Fruit fly (Drosophila melanogaster): Measurements from ENCODE around the gene Sec20.

Sec20 gene

dm6 chr3R:5833948-5834504 is 9.7 kb upstream of the Sec20 start:
- TF ChIP-seq Sox102F (GFP tag; optimal IDR thresholded peaks at IDR 0.05): peak; percentile 89
- peak; percentile 47 for TF ChIP-seq vri (GFP tag; optimal IDR thresholded peaks at IDR 0.05)
- TF ChIP-seq CG11294 (GFP tag; IDR thresholded peaks at IDR 0.05): peak; percentile 89
- peak; percentile 79 for TF ChIP-seq CG10669 (GFP tag; optimal IDR thresholded peaks at IDR 0.05)
- peak; percentile 95 for TF ChIP-seq CG32006 (GFP tag; optimal IDR thresholded peaks at IDR 0.05)
- TF ChIP-seq Eip93F (GFP tag; optimal IDR thresholded peaks at IDR 0.05): peak; percentile 34
- TF ChIP-seq OdsH (GFP tag; optimal IDR thresholded peaks at IDR 0.05): peak; percentile 95
- TF ChIP-seq CG8632 (GFP tag; optimal IDR thresholded peaks at IDR 0.05): peak; percentile 87
- TF ChIP-seq lz (GFP tag; optimal IDR thresholded peaks at IDR 0.05): peak; percentile 94
- TF ChIP-seq ss (GFP tag; optimal IDR thresholded peaks at IDR 0.05): peak; percentile 60 to 78
- TF ChIP-seq pdm3 (GFP tag; optimal IDR thresholded peaks at IDR 0.05): peak; percentile 92
- TF ChIP-seq CG6792 (GFP tag; optimal IDR thresholded peaks at IDR 0.05): peak; percentile 92
- peak; percentile 78 for TF ChIP-seq CG16779 (tag; optimal IDR thresholded peaks at IDR 0.05)
- peak; percentile 76 for TF ChIP-seq spab (GFP tag; optimal IDR thresholded peaks at IDR 0.05)
- TF ChIP-seq CG31627 (GFP tag; optimal IDR thresholded peaks at IDR 0.05): peak; percentile 96
- peak; percentile 91 for TF ChIP-seq Lpt (GFP tag; optimal IDR thresholded peaks at IDR 0.05)
- TF ChIP-seq CG6163 (GFP tag; IDR thresholded peaks at IDR 0.05): peak; percentile 97
- peak; percentile 93 for TF ChIP-seq CG8119 (GFP tag; IDR thresholded peaks at IDR 0.05)
- peak; percentile 91 for TF ChIP-seq net (GFP tag; optimal IDR thresholded peaks at IDR 0.05)
- TF ChIP-seq Sox14 (GFP tag; optimal IDR thresholded peaks at IDR 0.05): peak; percentile 93
- peak; percentile 84 for TF ChIP-seq fd59A (GFP tag; optimal IDR thresholded peaks at IDR 0.05)
- TF ChIP-seq fd85E (GFP tag; optimal IDR thresholded peaks at IDR 0.05): peak; percentile 76
- TF ChIP-seq CG11762 (GFP tag; optimal IDR thresholded peaks at IDR 0.05; ENCODE audit: insufficient read depth): peak; percentile 84
- TF ChIP-seq CG10631 (GFP tag; optimal IDR thresholded peaks at IDR 0.05): peak; percentile 92
- TF ChIP-seq Ets21C (GFP tag; optimal IDR thresholded peaks at IDR 0.05): peak; percentile 92
- peak; percentile 86 for TF ChIP-seq CG6276 (GFP tag; optimal IDR thresholded peaks at IDR 0.05)
- TF ChIP-seq CG9139 (GFP tag; optimal IDR thresholded peaks at IDR 0.05): peak; percentile 41
- TF ChIP-seq CG3032 (tag; optimal IDR thresholded peaks at IDR 0.05): peak; percentile 74
- peak; percentile 84 for TF ChIP-seq CG7368 (GFP tag; optimal IDR thresholded peaks at IDR 0.05)
- TF ChIP-seq CG11902 (GFP tag; optimal IDR thresholded peaks at IDR 0.05): peak; percentile 91
- peak; percentile 69 to 85 for TF ChIP-seq salr (GFP tag; optimal IDR thresholded peaks at IDR 0.05)
- peak; percentile 69 for TF ChIP-seq Blimp-1 (GFP tag; optimal IDR thresholded peaks at IDR 0.05)
- peak; percentile 98 for TF ChIP-seq Eip78C (GFP tag)
- peak; percentile 85 for TF ChIP-seq Sox15 (GFP tag; optimal IDR thresholded peaks at IDR 0.05)
- TF ChIP-seq Met (GFP tag; optimal IDR thresholded peaks at IDR 0.05): peak; percentile 92
- peak; percentile 90 for TF ChIP-seq CG4318 (GFP tag; optimal IDR thresholded peaks at IDR 0.05)
- peak; percentile 97 for TF ChIP-seq svp (GFP tag)
- peak; percentile 94 for TF ChIP-seq CG3919 (GFP tag; optimal IDR thresholded peaks at IDR 0.05)
- TF ChIP-seq Hr38 (GFP tag; optimal IDR thresholded peaks at IDR 0.05): peak; percentile 45
- TF ChIP-seq eg (GFP tag; IDR thresholded peaks at IDR 0.05): peak; percentile 94
- TF ChIP-seq Ets96B (tag; optimal IDR thresholded peaks at IDR 0.05): peak; percentile 83
- TF ChIP-seq topi (GFP tag; optimal IDR thresholded peaks at IDR 0.05): peak; percentile 95
- peak; percentile 70 for TF ChIP-seq CG6808 (GFP tag; optimal IDR thresholded peaks at IDR 0.05)
- peak; percentile 92 for TF ChIP-seq Gug (GFP tag; IDR thresholded peaks at IDR 0.05)
- peak; percentile 91 for TF ChIP-seq Smox (GFP tag; optimal IDR thresholded peaks at IDR 0.05)
- peak; percentile 81 for TF ChIP-seq CG1621 (tag; optimal IDR thresholded peaks at IDR 0.05)
- TF ChIP-seq CG8319 (GFP tag; optimal IDR thresholded peaks at IDR 0.05): peak; percentile 90
- no peak for TF ChIP-seq CG6854 (GFP tag; optimal IDR thresholded peaks at IDR 0.05)
- TF ChIP-seq Eip75B (GFP tag; optimal IDR thresholded peaks at IDR 0.05): peak; percentile 92
- peak; percentile 91 for TF ChIP-seq achi (GFP tag; optimal IDR thresholded peaks at IDR 0.05)
- no peak for TF ChIP-seq fkh (GFP tag; optimal IDR thresholded peaks at IDR 0.05)
- peak; percentile 91 for TF ChIP-seq CG34406 (GFP tag; optimal IDR thresholded peaks at IDR 0.05)

Measured in whole organism, prepupa.